Worm (Caenorhabditis elegans) whole organism, L4 larva: ENCODE measurements around the gene spig-8.

Experiments
- D1046.2 ChIP-seq: fragments of 200-800 bp; sonication (Bioruptor generic); IDR thresholded peaks from 2 replicates; pipeline ENCODE4 v1.3.6; 2022; ENCODE audit warnings: missing genetic modification characterization, missing compliant biosample characterization
- F10B5.3 ChIP-seq: sonication (generic microtip); optimal IDR thresholded peaks from 2 replicates; lab custom pipeline; 2016; ENCODE audit warnings: mild to moderate bottlenecking, missing genetic modification characterization, missing compliant biosample characterization
- F44E2.7 ChIP-seq: fragments of 200-800 bp; sonication (Bioruptor generic); IDR thresholded peaks from 2 replicates; pipeline ENCODE4 v2.1.2; 2022; ENCODE audit warnings: missing genetic modification characterization, missing compliant biosample characterization
- Y48G9A.11 ChIP-seq: fragments of 200-800 bp; sonication (Bioruptor generic); IDR thresholded peaks from 2 replicates; pipeline ENCODE4 v1.3.6; 2022; ENCODE audit warnings: missing genetic modification reagents, missing genetic modification characterization, missing compliant biosample characterization
- ZK337.2 ChIP-seq: fragments of 200-800 bp; sonication (Bioruptor generic); IDR thresholded peaks from 2 replicates; pipeline ENCODE4 v1.3.6; 2022; ENCODE audit warnings: missing genetic modification reagents, missing genetic modification characterization, missing compliant biosample characterization
- aha-1 ChIP-seq: fragments of 150-350 bp; peaks from one replicate; lab custom pipeline; 2014; ENCODE audit warnings: missing biosample characterization, missing genetic modification characterization
- ceh-82 ChIP-seq: sonication (generic microtip); optimal IDR thresholded peaks from 2 replicates; lab custom pipeline; 2017; ENCODE audit warnings: missing biosample characterization, missing genetic modification characterization
- daf-16 ChIP-seq, 3 experiments: sonication (generic microtip); optimal IDR thresholded peaks; 2 replicates each; lab custom pipeline; 2016 to 2017; ENCODE audit warnings: missing genetic modification characterization in 3 of 3, missing genetic modification reagents in 3 of 3, mild to moderate bottlenecking in 2 of 3, missing compliant biosample characterization in 2 of 3, missing biosample characterization in 1 of 3, moderate library complexity in 1 of 3
- dmd-6 ChIP-seq: fragments of 200-800 bp; sonication (Bioruptor generic); IDR thresholded peaks from 2 replicates; pipeline ENCODE4 v1.3.6; 2022; ENCODE audit warnings: missing genetic modification reagents, missing genetic modification characterization, missing compliant biosample characterization
- dmd-9 ChIP-seq: fragments of 200-800 bp; sonication (Bioruptor generic); IDR thresholded peaks from 2 replicates; pipeline ENCODE4 v1.3.6; 2022; ENCODE audit warnings: missing genetic modification reagents, missing genetic modification characterization, missing compliant biosample characterization
- dpl-1 ChIP-seq: fragments of 150-350 bp; optimal IDR thresholded peaks from 2 replicates; lab custom pipeline; 2014; ENCODE audit warnings: missing biosample characterization, missing genetic modification reagents, missing genetic modification characterization
- duxl-1 ChIP-seq: sonication (generic microtip); optimal IDR thresholded peaks from 2 replicates; lab custom pipeline; 2016; ENCODE audit warnings: mild to moderate bottlenecking, missing genetic modification characterization, moderate library complexity, missing compliant biosample characterization; ENCODE audit not compliant: poor library complexity
- dve-1 ChIP-seq: sonication (generic microtip); optimal IDR thresholded peaks from 2 replicates; lab custom pipeline; 2017; ENCODE audit warnings: antibody characterized with exemption, mild to moderate bottlenecking, missing genetic modification characterization, missing compliant biosample characterization; ENCODE audit not compliant: insufficient read depth
- gei-8 ChIP-seq: fragments of 200-800 bp; sonication (Bioruptor generic); optimal IDR thresholded peaks from 2 replicates; lab custom pipeline; 2018; ENCODE audit warnings: mild to moderate bottlenecking, missing genetic modification characterization, missing compliant biosample characterization
- hif-1 ChIP-seq, 2 experiments: sonication (generic microtip); optimal IDR thresholded peaks; 2 replicates each; lab custom pipeline; 2016 to 2017; ENCODE audit warnings: missing compliant biosample characterization in 2 of 2, missing genetic modification characterization in 2 of 2, missing genetic modification reagents in 2 of 2, missing genotype in 2 of 2, mild to moderate bottlenecking in 1 of 2
- hlh-11 ChIP-seq: fragments of 200-800 bp; sonication (Bioruptor generic); optimal IDR thresholded peaks from 2 replicates; lab custom pipeline; 2018; ENCODE audit warnings: mild to moderate bottlenecking, missing genetic modification characterization, missing compliant biosample characterization
- hlh-30 ChIP-seq: sonication (generic microtip); optimal IDR thresholded peaks from 2 replicates; lab custom pipeline; 2017; ENCODE audit warnings: antibody characterized with exemption, mild to moderate bottlenecking, missing genetic modification characterization, missing compliant biosample characterization; ENCODE audit not compliant: insufficient read depth
- jun-1 ChIP-seq: fragments of 150-350 bp; optimal IDR thresholded peaks from 2 replicates; lab custom pipeline; 2014; ENCODE audit warnings: missing biosample characterization, missing genetic modification reagents, missing genetic modification characterization
- lin-15B ChIP-seq: fragments of 150-350 bp; sonication (generic microtip); optimal IDR thresholded peaks from 3 replicates; lab custom pipeline; 2014; ENCODE audit warnings: missing biosample characterization, missing genetic modification characterization
- lin-38 ChIP-seq: fragments of 200-800 bp; sonication (Bioruptor generic); IDR thresholded peaks from 2 replicates; pipeline ENCODE4 v1.3.6; 2022; ENCODE audit warnings: missing genetic modification reagents, missing genetic modification characterization, missing compliant biosample characterization
- lir-3 ChIP-seq: sonication (generic microtip); optimal IDR thresholded peaks from 2 replicates; lab custom pipeline; 2016; ENCODE audit warnings: mild to moderate bottlenecking, missing genetic modification characterization, missing compliant biosample characterization
- lsy-2 ChIP-seq, 2 experiments: fragments of 150-350 bp in 1 of 2; sonication (generic microtip) in 1 of 2; optimal IDR thresholded peaks; 2 replicates each; lab custom pipeline; 2014 to 2017; ENCODE audit warnings: missing biosample characterization in 2 of 2, missing genetic modification characterization in 2 of 2
- madf-5 ChIP-seq, 2 experiments: fragments of 200-800 bp; sonication (Bioruptor generic); IDR thresholded peaks; 2 replicates each; pipeline ENCODE4 v1.3.6; 2022; ENCODE audit warnings: missing compliant biosample characterization in 2 of 2, missing genetic modification characterization in 2 of 2
- mep-1 ChIP-seq: fragments of 150-350 bp; sonication (generic microtip); optimal IDR thresholded peaks from 3 replicates; lab custom pipeline; 2014; ENCODE audit warnings: missing biosample characterization, missing genetic modification characterization
- mes-2 ChIP-seq: sonication (generic microtip); optimal IDR thresholded peaks from 2 replicates; lab custom pipeline; 2016; ENCODE audit warnings: missing genotype, mild to moderate bottlenecking, missing genetic modification characterization, missing compliant biosample characterization; ENCODE audit not compliant: poor library complexity, severe bottlenecking
- nhr-102 ChIP-seq: sonication (generic microtip); optimal IDR thresholded peaks from 2 replicates; lab custom pipeline; 2016; ENCODE audit warnings: mild to moderate bottlenecking, missing genetic modification characterization, moderate library complexity, missing compliant biosample characterization
- nhr-111 ChIP-seq: fragments of 200-800 bp; sonication (Bioruptor generic); optimal IDR thresholded peaks from 2 replicates; lab custom pipeline; 2018; ENCODE audit warnings: mild to moderate bottlenecking, missing genetic modification characterization, missing compliant biosample characterization
- nhr-25 ChIP-seq: sonication (generic microtip); optimal IDR thresholded peaks from 2 replicates; lab custom pipeline; 2017; ENCODE audit warnings: missing genetic modification characterization, mild to moderate bottlenecking, missing compliant biosample characterization, antibody characterized with exemption, moderate library complexity, borderline replicate concordance; ENCODE audit not compliant: insufficient read depth
- nhr-28 ChIP-seq: fragments of 150-350 bp; optimal IDR thresholded peaks from 2 replicates; lab custom pipeline; 2014; ENCODE audit warnings: missing biosample characterization, missing genetic modification characterization
- nhr-77 ChIP-seq: fragments of 150-350 bp; optimal IDR thresholded peaks from 2 replicates; lab custom pipeline; 2014; ENCODE audit warnings: missing biosample characterization, missing genetic modification characterization
- pha-4 ChIP-seq, 2 experiments: fragments of 150-350 bp in 1 of 2; fragments of 200-800 bp in 1 of 2; sonication (Bioruptor generic) in 1 of 2; IDR thresholded peaks in 1 of 2; optimal IDR thresholded peaks in 1 of 2; 2 replicates each; pipeline versions ENCODE4 v1.3.6 to Lab custom; 2014 to 2022; ENCODE audit warnings: missing genetic modification characterization in 2 of 2, missing genetic modification reagents in 2 of 2, missing biosample characterization in 1 of 2, missing compliant biosample characterization in 1 of 2
- rbr-2 ChIP-seq: sonication (generic microtip); optimal IDR thresholded peaks from 2 replicates; lab custom pipeline; 2016; ENCODE audit warnings: missing genotype, missing genetic modification characterization, missing compliant biosample characterization
- set-16 ChIP-seq: fragments of 200-800 bp; sonication (Bioruptor generic); IDR thresholded peaks from 2 replicates; pipeline ENCODE4 v1.3.6; 2022; ENCODE audit warnings: missing genetic modification reagents, missing genetic modification characterization, missing compliant biosample characterization
- snpc-1.2 ChIP-seq: fragments of 200-800 bp; sonication (Bioruptor generic); IDR thresholded peaks from 2 replicates; pipeline ENCODE4 v1.3.6; 2022; ENCODE audit warnings: missing genetic modification reagents, missing genetic modification characterization, missing compliant biosample characterization
- tra-1 ChIP-seq: fragments of 200-800 bp; sonication (Bioruptor generic); IDR thresholded peaks from 2 replicates; pipeline ENCODE4 v1.3.6; 2022; ENCODE audit warnings: missing genetic modification reagents, missing genetic modification characterization, missing compliant biosample characterization
- unc-130 ChIP-seq: sonication (generic microtip); optimal IDR thresholded peaks from 2 replicates; lab custom pipeline; 2016; ENCODE audit warnings: missing genetic modification reagents, missing genetic modification characterization, missing compliant biosample characterization
- unc-62 ChIP-seq, 3 experiments: fragments of 150-350 bp in 1 of 3; sonication (generic microtip); optimal IDR thresholded peaks in 2 of 3; peaks in 1 of 3; 1 replicate in 1 of 3; 2 replicates in 2 of 3; lab custom pipeline; 2014 to 2017; ENCODE audit warnings: missing biosample characterization in 3 of 3, missing genetic modification characterization in 3 of 3, missing genetic modification reagents in 3 of 3, missing genotype in 1 of 3
- zag-1 ChIP-seq: fragments of 150-350 bp; optimal IDR thresholded peaks from 2 replicates; lab custom pipeline; 2014; ENCODE audit warnings: missing biosample characterization, missing genetic modification characterization
- zfp-3 ChIP-seq: fragments of 200-800 bp; sonication (Bioruptor generic); conservative IDR thresholded peaks from 2 replicates; pipeline ENCODE4 v1.3.6; 2022; ENCODE audit warnings: missing genetic modification reagents, missing genetic modification characterization, missing compliant biosample characterization

spig-8 gene

DNA sequence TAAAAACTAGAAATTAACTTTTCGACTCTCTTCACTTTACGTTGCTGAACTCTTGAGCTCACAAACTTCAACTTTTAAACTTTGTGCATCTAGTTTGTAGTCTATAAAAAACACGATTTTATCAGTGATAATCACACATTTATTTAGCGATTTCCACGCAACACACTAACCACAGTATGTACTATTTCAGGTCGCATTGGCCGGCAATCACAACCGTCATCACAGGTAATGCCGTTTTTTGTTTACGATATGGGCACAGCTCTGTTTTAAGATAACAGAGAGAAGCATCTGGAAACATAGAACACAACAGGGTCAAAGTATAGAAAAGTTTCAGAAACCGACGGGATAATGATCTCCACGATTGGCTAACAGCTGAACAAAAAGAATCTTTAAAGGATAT, 21.5 kb downstream of the spig-8 start:
- peak; percentile 91 for TF ChIP-seq aha-1
- TF ChIP-seq unc-130 (GFP tag; lab: Kevin White, UChicago), result no peak
- no peak for TF ChIP-seq lin-15B (tag; lab: Kevin White, UChicago)
- no peak for TF ChIP-seq daf-16 (GFP tag; optimal IDR thresholded peaks at IDR 0.05; lab: Kevin White, UChicago)
- peak; percentile 87 for TF ChIP-seq daf-16 (tag; optimal IDR thresholded peaks at IDR 0.05; lab: Kevin White, UChicago)
- peak in 1 of 2 experiments; percentile 26 for TF ChIP-seq unc-62 (GFP tag; optimal IDR thresholded peaks at IDR 0.05 in 1 of 2; lab: Kevin White, UChicago)
- no peak for TF ChIP-seq unc-62 (tag; optimal IDR thresholded peaks at IDR 0.05; lab: Kevin White, UChicago)
- peak in 1 of 2 experiments; percentile 25 for TF ChIP-seq hif-1 (tag; optimal IDR thresholded peaks at IDR 0.05; lab: Kevin White, UChicago)
- TF ChIP-seq zfp-3 (GFP tag; lab: Robert Waterston, UW), result no peak
- TF ChIP-seq tra-1 (GFP tag; lab: Robert Waterston, UW), result peak; percentile 22; the same call in 1 of the 2 replicates
- TF ChIP-seq mes-2 (tag; lab: Kevin White, UChicago), result peak; percentile 41
- peak; percentile 33 for TF ChIP-seq nhr-77 (tag; lab: Kevin White, UChicago)
- peak; percentile 34 for TF ChIP-seq hlh-30 (tag; lab: Kevin White, UChicago)
- no peak for TF ChIP-seq Y48G9A.11
- peak; percentile 20 for TF ChIP-seq hlh-11 (tag; lab: Kevin White, UChicago)
- TF ChIP-seq F10B5.3 (tag; lab: Kevin White, UChicago), result no peak
- no peak for TF ChIP-seq ceh-82 (tag; lab: Kevin White, UChicago)
- TF ChIP-seq ZK337.2 (GFP tag; lab: Robert Waterston, UW), result no peak
- TF ChIP-seq dve-1 (tag; lab: Kevin White, UChicago), result peak; percentile 60
- no peak for TF ChIP-seq zag-1
- no peak; the same call in 1 of the 2 replicates for TF ChIP-seq dmd-6 (GFP tag; lab: Robert Waterston, UW)
- peak; percentile 98 for TF ChIP-seq nhr-28
- no peak for TF ChIP-seq gei-8

DNA sequence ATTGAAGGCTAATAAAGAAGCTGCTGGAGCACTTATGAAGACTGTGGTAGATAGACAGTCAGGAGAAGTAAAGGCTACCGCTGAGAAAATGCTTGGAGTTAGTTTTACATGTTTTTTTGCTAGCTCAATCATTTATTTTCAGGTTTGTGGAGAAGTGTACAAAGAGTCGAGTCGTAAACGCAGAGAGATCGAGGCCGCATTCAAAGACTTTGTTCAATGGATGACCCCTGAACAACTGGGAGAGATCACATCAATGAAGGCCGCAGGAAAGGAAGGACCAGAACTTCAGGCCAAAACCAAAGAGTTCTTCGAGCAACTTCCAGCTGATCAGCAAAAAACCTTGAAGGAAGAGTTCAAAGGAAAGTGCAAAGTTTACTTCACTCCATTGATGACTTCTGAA, 24.1 kb downstream of the spig-8 start:
- TF ChIP-seq set-16 (no peak), aha-1 (peak; percentile 87), unc-62 (GFP tag; optimal IDR thresholded peaks at IDR 0.05 in 1 of 2; lab: Kevin White, UChicago) (peak in 1 of 2 experiments; percentile 76), unc-62 (tag; optimal IDR thresholded peaks at IDR 0.05; lab: Kevin White, UChicago) (no peak)

DNA sequence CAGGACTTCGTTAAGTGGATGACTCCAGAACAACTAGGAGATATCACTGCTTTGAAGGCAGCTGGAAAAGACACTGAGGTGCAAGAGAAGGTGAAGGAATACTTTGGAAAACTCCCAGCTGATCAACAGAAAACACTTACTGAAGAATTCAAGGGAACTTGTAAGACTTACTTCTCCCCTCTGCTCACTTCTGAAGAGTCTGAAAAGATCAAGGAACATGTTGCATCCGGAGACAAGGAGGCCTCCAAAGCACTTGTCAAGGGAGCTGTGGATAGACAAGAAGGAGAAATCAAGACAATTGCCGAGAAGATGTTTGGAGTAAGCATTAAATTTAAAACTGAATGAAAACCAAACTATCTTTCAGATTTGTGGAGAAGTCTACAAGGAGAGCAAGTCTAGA, 24.7 kb downstream of the spig-8 start:
- TF ChIP-seq aha-1 (peak; percentile 93), hlh-11 (tag; lab: Kevin White, UChicago) (peak; percentile 0), lin-15B (tag; lab: Kevin White, UChicago) (no peak)

DNA sequence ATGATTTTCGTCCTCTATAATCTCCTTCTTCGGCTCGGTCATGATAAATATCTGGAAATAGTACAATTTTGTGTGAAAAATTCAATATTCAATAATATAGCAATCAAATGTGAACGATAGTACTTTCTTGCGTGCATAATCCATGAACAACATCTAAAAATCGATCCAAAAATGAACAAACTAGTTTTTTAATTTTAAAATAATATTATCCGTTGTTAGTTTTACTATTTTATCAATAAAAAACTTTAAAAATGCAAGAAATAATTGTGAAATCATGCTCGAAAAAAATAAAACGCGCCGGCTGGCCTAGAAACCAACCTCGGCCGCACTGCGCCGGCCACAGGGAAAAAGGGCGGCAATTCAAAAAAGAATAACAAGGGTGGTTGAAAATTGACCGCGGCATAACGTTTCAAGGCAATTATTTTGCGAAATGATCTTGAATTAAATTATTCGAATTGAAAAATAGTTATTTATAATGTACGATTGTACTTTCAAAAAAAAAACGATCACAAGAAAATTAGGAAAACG, 30.0 kb downstream of the spig-8 start, which contains the start of gene mys-1:
Gene mys-1 (minus strand): TSS at position 51 of the 528 bp plus-strand sequence.
- peak; percentile 30 for TF ChIP-seq rbr-2 (tag; lab: Kevin White, UChicago)
- TF ChIP-seq duxl-1, result peak; percentile 76
- no peak for TF ChIP-seq F44E2.7 (GFP tag; lab: Robert Waterston, UW)
- TF ChIP-seq lin-38 (GFP tag; lab: Robert Waterston, UW), result peak; percentile 46
- TF ChIP-seq pha-4 (GFP tag; IDR thresholded peaks at IDR 0.05; lab: Robert Waterston, UW), result no peak
- TF ChIP-seq pha-4 (tag; optimal IDR thresholded peaks at IDR 0.05; lab: Kevin White, UChicago), result no peak
- TF ChIP-seq D1046.2, result no peak
- peak; percentile 29 for TF ChIP-seq hlh-30 (tag; lab: Kevin White, UChicago)
- TF ChIP-seq hif-1 (tag; optimal IDR thresholded peaks at IDR 0.05; lab: Kevin White, UChicago), result peak in 1 of 2 experiments; percentile 69
- TF ChIP-seq dmd-9 (GFP tag; lab: Robert Waterston, UW), result peak; percentile 66; the same call in 1 of the 2 replicates
- peak; percentile 76 for TF ChIP-seq unc-130 (GFP tag; lab: Kevin White, UChicago)
- no peak for TF ChIP-seq nhr-111 (GFP tag; lab: Kevin White, UChicago)
- TF ChIP-seq nhr-25 (tag; lab: Kevin White, UChicago), result no peak
- no peak for TF ChIP-seq daf-16 (GFP tag; optimal IDR thresholded peaks at IDR 0.05; lab: Kevin White, UChicago)
- TF ChIP-seq daf-16 (tag; optimal IDR thresholded peaks at IDR 0.05; lab: Kevin White, UChicago), result peak; percentile 10
- TF ChIP-seq madf-5 (GFP tag; IDR thresholded peaks at IDR 0.05; lab: Robert Waterston, UW), result no peak
- TF ChIP-seq nhr-102 (tag; lab: Kevin White, UChicago), result peak; percentile 34
- TF ChIP-seq snpc-1.2 (GFP tag; lab: Robert Waterston, UW), result no peak
- peak; percentile 93 for TF ChIP-seq dpl-1 (GFP tag; lab: Kevin White, UChicago)
- no peak for TF ChIP-seq lir-3 (tag; lab: Kevin White, UChicago)
- no peak for TF ChIP-seq Y48G9A.11
- TF ChIP-seq dve-1 (tag; lab: Kevin White, UChicago), result peak; percentile 10
- peak; percentile 66; the same call in 1 of the 2 replicates for TF ChIP-seq ZK337.2 (GFP tag; lab: Robert Waterston, UW)
- TF ChIP-seq mes-2 (tag; lab: Kevin White, UChicago), result peak; percentile 98
- peak in 1 of 2 experiments; percentile 67 for TF ChIP-seq lsy-2 (tag; optimal IDR thresholded peaks at IDR 0.05; lab: Kevin White, UChicago)
- peak; percentile 18 for TF ChIP-seq mep-1 (tag; lab: Kevin White, UChicago)
- TF ChIP-seq jun-1 (tag; lab: Kevin White, UChicago), result no peak
